Worm (Caenorhabditis elegans): ENCODE measurements around the gene F54B3.4.

The F54B3.4 gene

DNA sequence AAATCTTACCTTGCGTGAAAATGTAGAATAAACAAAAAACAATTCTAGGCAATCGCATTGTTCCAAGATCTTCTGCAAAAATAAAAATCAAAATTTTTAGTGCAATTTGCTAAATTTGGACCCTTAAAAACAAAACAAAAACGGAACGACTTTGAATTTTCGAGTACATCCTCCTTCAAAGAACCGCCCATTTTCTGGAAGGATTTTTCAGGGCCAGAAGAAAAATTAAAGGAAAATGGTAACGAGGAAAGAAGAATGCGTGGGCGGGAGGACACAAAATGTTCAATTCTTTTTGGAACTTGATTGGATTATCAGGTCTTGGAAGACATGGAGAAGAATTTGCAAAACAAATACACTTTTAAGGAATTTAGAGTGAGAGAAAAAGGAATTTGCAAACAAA lies at the start of gene F54B3.4:
TSS of gene F54B3.4 (minus strand) at position 101 of the 400 bp plus-strand sequence.
- TF ChIP-seq ttx-3 (tag; optimal IDR thresholded peaks at IDR 0.05) (no peak), C38D4.7 (GFP tag; optimal IDR thresholded peaks at IDR 0.05) (no peak), ahr-1 (tag; optimal IDR thresholded peaks at IDR 0.05) (no peak), ets-4 (tag; optimal IDR thresholded peaks at IDR 0.05) (no peak)

- TF ChIP-seq sdc-2 (tag; optimal IDR thresholded peaks at IDR 0.05) (no peak), fkh-6 (tag; optimal IDR thresholded peaks at IDR 0.05) (no peak), ceh-30 (tag; optimal IDR thresholded peaks at IDR 0.05) (no peak), pha-4 (tag; optimal IDR thresholded peaks at IDR 0.05) (no peak), eyg-1 (tag; optimal IDR thresholded peaks at IDR 0.05) (no peak), pax-1 (tag; optimal IDR thresholded peaks at IDR 0.05) (no peak), nfya-1 (tag; optimal IDR thresholded peaks at IDR 0.05) (no peak), pros-1 (tag; optimal IDR thresholded peaks at IDR 0.05) (no peak), ets-4 (tag; optimal IDR thresholded peaks at IDR 0.05) (no peak), madf-2 (tag; optimal IDR thresholded peaks at IDR 0.05) (no peak), che-1 (tag; optimal IDR thresholded peaks at IDR 0.05) (no peak), ttx-3 (tag; optimal IDR thresholded peaks at IDR 0.05) (no peak), C38D4.7 (GFP tag; optimal IDR thresholded peaks at IDR 0.05) (no peak)
These were observed 46.0 kb upstream of the F54B3.4 start, which contains the start of gene M02G9.4 for ce11 chrII:10317007-10317406. Gene M02G9.4, plus strand, starts transcription at chrII:10317307.

ce11 chrII:10316119-10316518 lies 45.1 kb upstream of the F54B3.4 start, which contains the start of gene gcy-5:
Gene gcy-5, minus strand, starts transcription at chrII:10316219.
- no peak for TF ChIP-seq pat-9 (tag; optimal IDR thresholded peaks at IDR 0.05)
- no peak for TF ChIP-seq ceh-45 (GFP tag; IDR thresholded peaks at IDR 0.05)
- TF ChIP-seq ama-1 (optimal IDR thresholded peaks at IDR 0.05) = no peak
- TF ChIP-seq dmd-4 (tag; optimal IDR thresholded peaks at IDR 0.05; ENCODE audit: borderline replicate concordance) = no peak
- TF ChIP-seq Y22D7AL.16 (tag; optimal IDR thresholded peaks at IDR 0.05) = no peak
- no peak for TF ChIP-seq fkh-10 (GFP tag; optimal IDR thresholded peaks at IDR 0.05)
- no peak for TF ChIP-seq hlh-15 (tag; optimal IDR thresholded peaks at IDR 0.05)
- no peak for TF ChIP-seq sox-2 (GFP tag; IDR thresholded peaks at IDR 0.05)
- TF ChIP-seq elt-4 (tag; optimal IDR thresholded peaks at IDR 0.05) = no peak
- TF ChIP-seq lim-6 (tag; optimal IDR thresholded peaks at IDR 0.05) = no peak

- TF ChIP-seq dve-1 (tag; optimal IDR thresholded peaks at IDR 0.05) (no peak), unc-55 (GFP tag; optimal IDR thresholded peaks at IDR 0.05) (no peak), zip-5 (tag; optimal IDR thresholded peaks at IDR 0.05) (no peak)
These were observed 44.3 kb upstream of the F54B3.4 start, which contains the start of gene idpp-8 for ce11 chrII:10315252-10315651. Gene idpp-8, plus strand, starts transcription at chrII:10315552.

ce11 chrII:10311973-10312372 lies 41.0 kb upstream of the F54B3.4 start, which contains the start of gene srlf-34:
Gene srlf-34, plus strand, starts transcription at chrII:10312293.
- TF ChIP-seq dmd-4 (tag; optimal IDR thresholded peaks at IDR 0.05; ENCODE audit: borderline replicate concordance) (no peak), unc-55 (GFP tag; optimal IDR thresholded peaks at IDR 0.05) (no peak), ceh-2 (tag; optimal IDR thresholded peaks at IDR 0.05) (no peak), fkh-6 (tag; optimal IDR thresholded peaks at IDR 0.05) (no peak), ceh-31 (tag; optimal IDR thresholded peaks at IDR 0.05) (no peak), mec-3 (tag; optimal IDR thresholded peaks at IDR 0.05; ENCODE audit: borderline replicate concordance) (no peak), F13H6.1 (tag; optimal IDR thresholded peaks at IDR 0.05) (no peak), syd-9 (tag; optimal IDR thresholded peaks at IDR 0.05) (no peak), pax-1 (tag; optimal IDR thresholded peaks at IDR 0.05) (no peak), eyg-1 (tag; optimal IDR thresholded peaks at IDR 0.05) (no peak), ceh-14 (tag; optimal IDR thresholded peaks at IDR 0.05) (no peak), che-1 (tag; optimal IDR thresholded peaks at IDR 0.05) (no peak), rnt-1 (tag; optimal IDR thresholded peaks at IDR 0.05) (no peak), pha-4 (tag; optimal IDR thresholded peaks at IDR 0.05) (no peak), hlh-13 (GFP tag; optimal IDR thresholded peaks at IDR 0.05) (no peak), elt-2 (tag; optimal IDR thresholded peaks at IDR 0.05) (no peak)

All from whole organism, late embryonic.